Worm (Caenorhabditis elegans) whole organism, young adult: ENCODE results near the gene T20D3.5.
A peak's percentile ranks its signal among the peaks of the same experiment; 100 is the strongest.

Source experiments
- B0035.1 ChIP-seq: sonication (generic microtip); optimal IDR thresholded peaks from 2 replicates; lab custom pipeline; 2016; ENCODE audit warnings: missing genetic modification characterization, mild to moderate bottlenecking, missing compliant biosample characterization, missing genotype, missing genetic modification reagents
- C06A6.2 ChIP-seq: fragments of 200-800 bp; sonication (Bioruptor generic); conservative IDR thresholded peaks from 2 replicates; pipeline ENCODE4 v1.3.6; 2022; ENCODE audit warnings: missing genetic modification characterization, missing compliant biosample characterization
- F39B2.1 ChIP-seq: fragments of 200-800 bp; sonication (Bioruptor generic); IDR thresholded peaks from 2 replicates; pipeline ENCODE4 v1.3.6; 2022; ENCODE audit warnings: missing genetic modification reagents, missing genetic modification characterization, missing compliant biosample characterization
- F49E8.2 ChIP-seq: sonication (generic microtip); optimal IDR thresholded peaks from 3 replicates; lab custom pipeline; 2017; ENCODE audit warnings: missing genetic modification characterization, mild to moderate bottlenecking, missing compliant biosample characterization, antibody characterized with exemption, moderate library complexity; ENCODE audit not compliant: insufficient read depth
- F52B5.7 ChIP-seq: sonication (generic microtip); optimal IDR thresholded peaks from 2 replicates; lab custom pipeline; 2016; ENCODE audit warnings: mild to moderate bottlenecking, missing genetic modification characterization, missing compliant biosample characterization
- F55B11.4 ChIP-seq: sonication (generic microtip); optimal IDR thresholded peaks from 2 replicates; lab custom pipeline; 2016; ENCODE audit warnings: missing compliant biosample characterization, missing genetic modification characterization, borderline replicate concordance; ENCODE audit not compliant: insufficient read depth
- F57A8.1 ChIP-seq: fragments of 200-800 bp; sonication (Bioruptor generic); optimal IDR thresholded peaks from 2 replicates; lab custom pipeline; 2018; ENCODE audit warnings: mild to moderate bottlenecking, missing genetic modification characterization, moderate library complexity, missing compliant biosample characterization
- Y79H2A.3 ChIP-seq: fragments of 200-800 bp; sonication (Bioruptor generic); conservative IDR thresholded peaks from 2 replicates; pipeline ENCODE4 v1.3.6; 2022; ENCODE audit warnings: missing genetic modification reagents, missing genetic modification characterization, missing compliant biosample characterization
- ama-1 ChIP-seq, 3 experiments: fragments of 150-350 bp in 1 of 3; sonication (generic microtip) in 2 of 3; optimal IDR thresholded peaks; 2 replicates each; lab custom pipeline; 2014 to 2018; ENCODE audit warnings: missing biosample characterization in 2 of 3, missing genetic modification characterization in 2 of 3, missing genetic modification reagents in 2 of 3
- aptf-3 ChIP-seq: fragments of 200-800 bp; sonication (Bioruptor generic); IDR thresholded peaks from 2 replicates; pipeline ENCODE4 v1.3.6; 2022; ENCODE audit warnings: missing genetic modification characterization, missing compliant biosample characterization
- athp-1 ChIP-seq: sonication (generic microtip); optimal IDR thresholded peaks from 2 replicates; lab custom pipeline; 2017; ENCODE audit warnings: mild to moderate bottlenecking, missing genetic modification characterization, missing compliant biosample characterization
- attf-3 ChIP-seq: fragments of 200-800 bp; sonication (Bioruptor generic); conservative IDR thresholded peaks from 2 replicates; pipeline ENCODE4 v1.3.6; 2022; ENCODE audit warnings: missing genetic modification reagents, missing genetic modification characterization, missing compliant biosample characterization
- attf-5 ChIP-seq: fragments of 200-800 bp; sonication (Bioruptor generic); optimal IDR thresholded peaks from 2 replicates; lab custom pipeline; 2018; ENCODE audit warnings: mild to moderate bottlenecking, missing genetic modification characterization, missing compliant biosample characterization
- cebp-1 ChIP-seq, 2 experiments: fragments of 200-800 bp in 1 of 2; sonication (Bioruptor generic) in 1 of 2; sonication (generic microtip) in 1 of 2; IDR thresholded peaks in 1 of 2; optimal IDR thresholded peaks in 1 of 2; 2 replicates each; pipeline versions ENCODE4 v1.3.6 to Lab custom; 2017 to 2022; ENCODE audit warnings: missing compliant biosample characterization in 2 of 2, missing genetic modification characterization in 2 of 2, mild to moderate bottlenecking in 1 of 2, missing genetic modification reagents in 1 of 2, moderate library complexity in 1 of 2
- ceh-27 ChIP-seq: fragments of 200-800 bp; sonication (Bioruptor generic); optimal IDR thresholded peaks from 2 replicates; lab custom pipeline; 2018; ENCODE audit warnings: mild to moderate bottlenecking, missing genetic modification characterization, moderate library complexity, missing compliant biosample characterization
- ceh-40 ChIP-seq: fragments of 200-800 bp; sonication (Bioruptor generic); IDR thresholded peaks from 2 replicates; pipeline ENCODE4 v1.3.6; 2022; ENCODE audit warnings: missing genetic modification characterization, missing compliant biosample characterization
- ceh-58 ChIP-seq: fragments of 200-800 bp; sonication (Bioruptor generic); IDR thresholded peaks from 2 replicates; pipeline ENCODE4 v1.3.6; 2022; ENCODE audit warnings: missing genetic modification characterization, missing compliant biosample characterization
- chd-7 ChIP-seq: sonication (generic microtip); optimal IDR thresholded peaks from 2 replicates; lab custom pipeline; 2016; ENCODE audit warnings: mild to moderate bottlenecking, missing genetic modification characterization, moderate library complexity, missing compliant biosample characterization
- die-1 ChIP-seq: sonication (generic microtip); optimal IDR thresholded peaks from 2 replicates; lab custom pipeline; 2016; ENCODE audit warnings: missing genotype, mild to moderate bottlenecking, missing genetic modification characterization, missing compliant biosample characterization
- egl-18 ChIP-seq: fragments of 200-800 bp; sonication (Bioruptor generic); IDR thresholded peaks from 2 replicates; pipeline ENCODE4 v1.3.6; 2022; ENCODE audit warnings: missing genetic modification reagents, missing genetic modification characterization, missing compliant biosample characterization
- egrh-3 ChIP-seq: fragments of 200-800 bp; sonication (Bioruptor generic); IDR thresholded peaks from 2 replicates; pipeline ENCODE4 v1.3.6; 2022; ENCODE audit warnings: missing genetic modification reagents, missing genetic modification characterization, missing compliant biosample characterization
- ets-4 ChIP-seq: fragments of 200-800 bp; sonication (Bioruptor generic); optimal IDR thresholded peaks from 2 replicates; lab custom pipeline; 2018; ENCODE audit warnings: mild to moderate bottlenecking, missing genetic modification characterization, missing compliant biosample characterization
- him-1 ChIP-seq: sonication (generic microtip); optimal IDR thresholded peaks from 2 replicates; lab custom pipeline; 2016; ENCODE audit warnings: missing genotype, missing genetic modification reagents, missing genetic modification characterization, missing compliant biosample characterization
- hlh-12 ChIP-seq: sonication (generic microtip); optimal IDR thresholded peaks from 2 replicates; lab custom pipeline; 2016; ENCODE audit warnings: missing genetic modification characterization, missing compliant biosample characterization
- hrde-1 ChIP-seq: sonication (generic microtip); optimal IDR thresholded peaks from 2 replicates; lab custom pipeline; 2016; ENCODE audit warnings: missing genetic modification characterization, mild to moderate bottlenecking, missing compliant biosample characterization, moderate library complexity, missing genotype, missing genetic modification reagents, borderline replicate concordance
- let-607 ChIP-seq, 2 experiments: fragments of 200-800 bp in 1 of 2; sonication (Bioruptor generic) in 1 of 2; sonication (generic microtip) in 1 of 2; optimal IDR thresholded peaks; 2 replicates each; lab custom pipeline; 2016 to 2018; ENCODE audit warnings: mild to moderate bottlenecking in 2 of 2, missing compliant biosample characterization in 2 of 2, missing genetic modification characterization in 2 of 2, moderate library complexity in 2 of 2, missing genotype in 1 of 2
- lin-54 ChIP-seq: fragments of 200-800 bp; sonication (Bioruptor generic); optimal IDR thresholded peaks from 2 replicates; lab custom pipeline; 2018; ENCODE audit warnings: mild to moderate bottlenecking, missing genetic modification characterization, missing compliant biosample characterization
- madf-3 ChIP-seq: fragments of 200-800 bp; sonication (Bioruptor generic); IDR thresholded peaks from 2 replicates; pipeline ENCODE4 v1.3.6; 2022; ENCODE audit warnings: missing genetic modification reagents, missing genetic modification characterization, missing compliant biosample characterization
- mcd-1 ChIP-seq: fragments of 200-800 bp; sonication (Bioruptor generic); IDR thresholded peaks from 2 replicates; pipeline ENCODE4 v1.3.6; 2022; ENCODE audit warnings: missing genetic modification reagents, missing genetic modification characterization, missing compliant biosample characterization
- nhr-120 ChIP-seq: fragments of 200-800 bp; sonication (Bioruptor generic); IDR thresholded peaks from 2 replicates; pipeline ENCODE4 v1.3.6; 2022; ENCODE audit warnings: missing genetic modification characterization, missing compliant biosample characterization
- nhr-179 ChIP-seq: sonication (generic microtip); optimal IDR thresholded peaks from 2 replicates; lab custom pipeline; 2016; ENCODE audit warnings: mild to moderate bottlenecking, missing genetic modification characterization, missing compliant biosample characterization
- nhr-80 ChIP-seq: sonication (generic microtip); optimal IDR thresholded peaks from 2 replicates; lab custom pipeline; 2016; ENCODE audit warnings: missing genetic modification characterization, missing compliant biosample characterization
- rec-8 ChIP-seq, 2 experiments: sonication (generic microtip); optimal IDR thresholded peaks; 2 replicates each; lab custom pipeline; 2016; ENCODE audit warnings: mild to moderate bottlenecking in 2 of 2, missing genetic modification characterization in 2 of 2, missing genetic modification reagents in 2 of 2, missing genotype in 2 of 2, missing biosample characterization in 1 of 2, missing compliant biosample characterization in 1 of 2, moderate library complexity in 1 of 2
- snpc-1.1 ChIP-seq: sonication (generic microtip); optimal IDR thresholded peaks from 2 replicates; lab custom pipeline; 2017; ENCODE audit warnings: missing genetic modification characterization, mild to moderate bottlenecking, missing compliant biosample characterization, antibody characterized with exemption, moderate library complexity, missing genotype, missing genetic modification reagents; ENCODE audit not compliant: insufficient read depth
- snpc-1.3 ChIP-seq: sonication (generic microtip); optimal IDR thresholded peaks from 2 replicates; lab custom pipeline; 2017; ENCODE audit warnings: missing genetic modification characterization, mild to moderate bottlenecking, missing compliant biosample characterization, antibody characterized with exemption, moderate library complexity, missing genotype, missing genetic modification reagents; ENCODE audit not compliant: insufficient read depth
- snpc-4 ChIP-seq, 5 experiments: fragments of 150-350 bp in 1 of 5; sonication (generic microtip) in 4 of 5; optimal IDR thresholded peaks; 2 replicates each; lab custom pipeline; 2014 to 2018; ENCODE audit warnings: missing genetic modification characterization in 5 of 5, missing biosample characterization in 3 of 5, antibody characterized with exemption in 2 of 5, mild to moderate bottlenecking in 2 of 5, missing compliant biosample characterization in 2 of 5, missing genotype in 2 of 5, moderate library complexity in 2 of 5, missing genetic modification reagents in 1 of 5
- sptf-2 ChIP-seq: fragments of 200-800 bp; sonication (Bioruptor generic); optimal IDR thresholded peaks from 2 replicates; lab custom pipeline; 2018; ENCODE audit warnings: mild to moderate bottlenecking, missing genetic modification characterization, missing compliant biosample characterization
- unc-130 ChIP-seq: sonication (generic microtip); optimal IDR thresholded peaks from 2 replicates; lab custom pipeline; 2016; ENCODE audit warnings: missing genetic modification reagents, missing genetic modification characterization, missing compliant biosample characterization
- unc-62 ChIP-seq: fragments of 150-350 bp; optimal IDR thresholded peaks from 2 replicates; lab custom pipeline; 2014; ENCODE audit warnings: missing biosample characterization, missing genetic modification reagents, missing genetic modification characterization
- zim-3 ChIP-seq: sonication (generic microtip); optimal IDR thresholded peaks from 2 replicates; lab custom pipeline; 2017; ENCODE audit warnings: mild to moderate bottlenecking, missing genetic modification characterization, moderate library complexity, missing compliant biosample characterization
- ztf-18 ChIP-seq: sonication (generic microtip); optimal IDR thresholded peaks from 2 replicates; lab custom pipeline; 2016; ENCODE audit warnings: missing genotype, mild to moderate bottlenecking, missing genetic modification characterization, missing compliant biosample characterization
- ztf-26 ChIP-seq: sonication (generic microtip); optimal IDR thresholded peaks from 2 replicates; lab custom pipeline; 2017; ENCODE audit warnings: missing genetic modification characterization, missing compliant biosample characterization
- ztf-6 ChIP-seq: fragments of 200-800 bp; sonication (Bioruptor generic); IDR thresholded peaks from 2 replicates; pipeline ENCODE4 v1.3.6; 2022; ENCODE audit warnings: missing genetic modification reagents, missing genetic modification characterization, missing compliant biosample characterization

The T20D3.5 gene

DNA sequence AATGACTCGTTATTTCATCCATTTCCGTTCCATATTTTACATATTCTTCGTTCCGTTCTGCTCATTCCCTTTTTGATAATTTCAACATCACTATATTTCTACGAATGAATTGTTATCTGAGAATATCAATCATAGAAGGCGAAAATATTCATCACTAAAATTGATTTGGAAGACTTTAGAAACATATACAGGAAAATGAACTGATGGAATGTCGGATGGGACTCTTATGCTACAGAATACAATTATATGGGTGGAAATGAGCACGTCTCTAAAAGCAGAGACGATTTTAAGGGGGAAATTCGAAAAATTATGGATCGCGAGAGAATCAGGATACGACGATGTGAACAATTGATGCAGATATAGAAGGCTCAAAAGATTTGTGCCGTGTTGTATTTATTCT, 16.8 kb upstream of the T20D3.5 start (continued):
- TF ChIP-seq ceh-58 (no peak), nhr-80 (tag; lab: Kevin White, UChicago) (no peak), hlh-12 (tag; lab: Kevin White, UChicago) (no peak), attf-5 (GFP tag; lab: Kevin White, UChicago) (no peak), F49E8.2 (tag; lab: Kevin White, UChicago) (no peak), ets-4 (GFP tag; lab: Kevin White, UChicago) (no peak), ztf-18 (tag; lab: Kevin White, UChicago) (no peak), snpc-1.1 (tag; lab: Kevin White, UChicago) (peak; percentile 64), C06A6.2 (GFP tag; lab: Robert Waterston, UW) (no peak), egl-18 (GFP tag; lab: Robert Waterston, UW) (no peak), him-1 (peak; percentile 48), attf-3 (GFP tag; lab: Robert Waterston, UW) (no peak), madf-3 (no peak), sptf-2 (GFP tag; lab: Kevin White, UChicago) (no peak), let-607 (tag; optimal IDR thresholded peaks at IDR 0.05; lab: Kevin White, UChicago) (peak in 1 of 2 experiments; percentile 13), nhr-179 (tag; lab: Kevin White, UChicago) (no peak), cebp-1 (GFP tag; IDR thresholded peaks at IDR 0.05; lab: Robert Waterston, UW) (no peak), cebp-1 (tag; optimal IDR thresholded peaks at IDR 0.05; lab: Kevin White, UChicago) (peak; percentile 14), unc-130 (GFP tag; lab: Kevin White, UChicago) (no peak), ztf-26 (no peak), unc-62 (no peak), egrh-3 (GFP tag; lab: Robert Waterston, UW) (no peak), hrde-1 (tag; lab: Kevin White, UChicago) (peak; percentile 81), lin-54 (GFP tag; lab: Kevin White, UChicago) (no peak), ama-1 (optimal IDR thresholded peaks at IDR 0.05; lab: Kevin White, UChicago) (no peak), ama-1 (GFP tag; optimal IDR thresholded peaks at IDR 0.05; lab: Kevin White, UChicago) (peak in 1 of 2 experiments; percentile 42), B0035.1 (no peak), ztf-6 (no peak), zim-3 (tag; lab: Kevin White, UChicago) (no peak), ceh-27 (GFP tag; lab: Kevin White, UChicago) (no peak), F52B5.7 (tag; lab: Kevin White, UChicago) (peak; percentile 70), snpc-4 (GFP tag; optimal IDR thresholded peaks at IDR 0.05; lab: Kevin White, UChicago) (no peak), snpc-4 (tag; optimal IDR thresholded peaks at IDR 0.05; lab: Kevin White, UChicago) (no peak), die-1 (no peak), F55B11.4 (tag; lab: Kevin White, UChicago) (no peak), rec-8 (tag; optimal IDR thresholded peaks at IDR 0.05; lab: Kevin White, UChicago) (no peak), snpc-1.3 (tag; lab: Kevin White, UChicago) (no peak), Y79H2A.3 (no peak), F39B2.1 (no peak), ceh-40 (no peak), chd-7 (tag; lab: Kevin White, UChicago) (no peak), athp-1 (tag; lab: Kevin White, UChicago) (no peak), F57A8.1 (no peak), aptf-3 (GFP tag; lab: Robert Waterston, UW) (no peak), mcd-1 (GFP tag; lab: Robert Waterston, UW) (no peak), nhr-120 (GFP tag; lab: Robert Waterston, UW) (no peak)
- TF ChIP-seq, all 124 proteins: peak for 12
